Worm (Caenorhabditis elegans) whole organism, midembryonic: ENCODE data around the gene prk-2.
"Not testable (repeated sequence)": the region's sequence is repeated elsewhere in the genome, so short reads cannot be mapped to it uniquely, and the experiment has no call there.

Source experiments
- T22C8.4 ChIP-seq: fragments of 200-800 bp; sonication (Bioruptor generic); IDR thresholded peaks from 2 replicates; pipeline ENCODE4 v1.3.6; 2022; ENCODE audit warnings: missing genetic modification characterization, missing compliant biosample characterization
- cog-1 ChIP-seq: sonication (generic microtip); optimal IDR thresholded peaks from 2 replicates; lab custom pipeline; 2016; ENCODE audit warnings: missing genetic modification characterization, missing compliant biosample characterization
- flt-1 ChIP-seq: fragments of 200-800 bp; sonication (Bioruptor generic); IDR thresholded peaks from 2 replicates; pipeline ENCODE4 v1.3.6; 2022; ENCODE audit warnings: missing genetic modification characterization, missing compliant biosample characterization
- klf-2 ChIP-seq: fragments of 200-800 bp; sonication (Bioruptor generic); conservative IDR thresholded peaks from 2 replicates; pipeline ENCODE4 v1.3.6; 2022; ENCODE audit warnings: missing genetic modification reagents, missing genetic modification characterization, missing compliant biosample characterization
- med-1 ChIP-seq: sonication (generic microtip); optimal IDR thresholded peaks from 2 replicates; lab custom pipeline; 2017; ENCODE audit warnings: missing genetic modification characterization, mild to moderate bottlenecking, missing compliant biosample characterization, antibody characterized with exemption, missing genetic modification reagents; ENCODE audit not compliant: insufficient read depth
- ref-1 ChIP-seq: fragments of 200-800 bp; sonication (Bioruptor generic); conservative IDR thresholded peaks from 2 replicates; pipeline ENCODE4 v1.3.6; 2022; ENCODE audit warnings: missing genetic modification reagents, missing genetic modification characterization, missing compliant biosample characterization
- tab-1 ChIP-seq: fragments of 200-800 bp; sonication (Bioruptor generic); IDR thresholded peaks from 2 replicates; pipeline ENCODE4 v1.3.6; 2022; ENCODE audit warnings: missing genetic modification characterization, missing compliant biosample characterization
- ztf-23 ChIP-seq: fragments of 200-800 bp; sonication (Bioruptor generic); IDR thresholded peaks from 2 replicates; pipeline ENCODE4 v1.3.6; 2022; ENCODE audit warnings: missing genetic modification reagents, missing genetic modification characterization, missing compliant biosample characterization

DNA sequence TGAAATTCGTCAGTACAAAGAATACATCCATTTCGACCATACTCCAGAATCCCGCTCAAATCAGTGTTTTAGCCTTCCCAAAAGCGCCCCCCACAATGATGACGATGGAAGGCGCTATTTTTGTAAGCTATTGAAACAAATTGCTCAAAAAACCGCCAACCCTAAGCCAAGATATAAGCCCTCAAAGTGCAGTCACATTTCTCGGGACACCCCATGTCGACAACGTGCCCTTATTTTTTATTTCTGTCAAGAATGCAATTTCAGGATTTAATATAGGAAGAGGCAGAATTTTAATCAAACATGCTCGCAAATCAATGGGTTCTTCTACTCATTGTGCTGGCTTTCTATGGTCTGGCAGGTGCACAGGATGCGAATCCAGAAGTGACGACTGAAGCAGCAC is 37.3 kb downstream of the prk-2 start, which contains the start of gene Y53G8AR.1:
- not testable (repeated sequence) for TF ChIP-seq flt-1 (GFP tag; lab: Robert Waterston, UW); cog-1; med-1; T22C8.4 (GFP tag; lab: Robert Waterston, UW); klf-2 (GFP tag; lab: Robert Waterston, UW); ref-1 (GFP tag; lab: Robert Waterston, UW); tab-1 (GFP tag; lab: Robert Waterston, UW); ztf-23 (GFP tag; lab: Robert Waterston, UW)
